Worm (Caenorhabditis elegans) whole organism, L1 larva: ENCODE measurements around the gene cky-1.

ENCODE experiments used
- alr-1 ChIP-seq: fragments of 200-800 bp; sonication (Bioruptor generic); optimal IDR thresholded peaks from 2 replicates; lab custom pipeline; 2018; ENCODE audit warnings: borderline replicate concordance, mild to moderate bottlenecking, missing genetic modification characterization, missing compliant biosample characterization
- aly-2 ChIP-seq: fragments of 150-350 bp; optimal IDR thresholded peaks from 2 replicates; lab custom pipeline; 2014; ENCODE audit warnings: missing biosample characterization, missing genetic modification characterization
- ama-1 ChIP-seq: fragments of 150-350 bp; optimal IDR thresholded peaks from 2 replicates; lab custom pipeline; 2014
- ceh-63 ChIP-seq: fragments of 200-800 bp; sonication (Bioruptor generic); optimal IDR thresholded peaks from 2 replicates; lab custom pipeline; 2018; ENCODE audit warnings: mild to moderate bottlenecking, missing genetic modification characterization, missing compliant biosample characterization
- ceh-8 ChIP-seq: fragments of 200-800 bp; sonication (Bioruptor generic); optimal IDR thresholded peaks from 2 replicates; lab custom pipeline; 2018; ENCODE audit warnings: mild to moderate bottlenecking, missing genetic modification characterization, moderate library complexity, missing compliant biosample characterization
- ceh-82 ChIP-seq, 3 experiments: fragments of 150-350 bp in 1 of 3; sonication (generic microtip) in 2 of 3; optimal IDR thresholded peaks; 2 replicates each; lab custom pipeline; 2014 to 2017; ENCODE audit warnings: missing biosample characterization in 3 of 3, missing genetic modification characterization in 3 of 3
- ces-1 ChIP-seq: fragments of 150-350 bp; optimal IDR thresholded peaks from 2 replicates; lab custom pipeline; 2014; ENCODE audit warnings: missing biosample characterization, missing genetic modification reagents, missing genetic modification characterization
- dsc-1 ChIP-seq: sonication (generic microtip); optimal IDR thresholded peaks from 2 replicates; lab custom pipeline; 2016; ENCODE audit warnings: mild to moderate bottlenecking, missing genetic modification characterization, missing compliant biosample characterization
- efl-1 ChIP-seq, 4 experiments: fragments of 150-350 bp; optimal IDR thresholded peaks in 3 of 4; peaks in 1 of 4; 1 replicate in 1 of 4; 2 replicates in 3 of 4; lab custom pipeline; 2014; ENCODE audit warnings: missing biosample characterization in 2 of 4, missing genetic modification characterization in 2 of 4, missing genetic modification reagents in 2 of 4
- efl-3 ChIP-seq: fragments of 200-800 bp; sonication (Bioruptor generic); optimal IDR thresholded peaks from 2 replicates; lab custom pipeline; 2018; ENCODE audit warnings: mild to moderate bottlenecking, missing genetic modification characterization, missing compliant biosample characterization
- egl-13 ChIP-seq: sonication (generic microtip); optimal IDR thresholded peaks from 2 replicates; lab custom pipeline; 2016; ENCODE audit warnings: missing genotype, missing genetic modification reagents, missing genetic modification characterization, missing compliant biosample characterization
- elt-3 ChIP-seq, 6 experiments: fragments of 150-350 bp in 1 of 6; sonication (generic microtip); optimal IDR thresholded peaks; 2 replicates each; lab custom pipeline; 2017 to 2018; ENCODE audit warnings: missing biosample characterization in 6 of 6, missing genetic modification characterization in 6 of 6, inconsistent platforms in 1 of 6
- fkh-8 ChIP-seq: sonication (generic microtip); optimal IDR thresholded peaks from 2 replicates; lab custom pipeline; 2016; ENCODE audit warnings: mild to moderate bottlenecking, missing genetic modification characterization, missing compliant biosample characterization
- grh-1 ChIP-seq: fragments of 200-800 bp; sonication (Bioruptor generic); IDR thresholded peaks from 2 replicates; pipeline ENCODE4 v1.3.6; 2022; ENCODE audit warnings: missing genetic modification reagents, missing genetic modification characterization, missing compliant biosample characterization
- hlh-4 ChIP-seq: sonication (generic microtip); optimal IDR thresholded peaks from 2 replicates; lab custom pipeline; 2016; ENCODE audit warnings: mild to moderate bottlenecking, missing genetic modification characterization, missing compliant biosample characterization
- isw-1 ChIP-seq: fragments of 200-800 bp; sonication (Bioruptor generic); IDR thresholded peaks from 2 replicates; pipeline ENCODE4 v1.3.6; 2022; ENCODE audit warnings: missing genetic modification characterization, missing compliant biosample characterization
- lin-14 ChIP-seq: fragments of 200-800 bp; sonication (Bioruptor generic); optimal IDR thresholded peaks from 2 replicates; lab custom pipeline; 2018; ENCODE audit warnings: mild to moderate bottlenecking, missing genetic modification characterization, moderate library complexity, missing compliant biosample characterization
- lin-39 ChIP-seq: fragments of 150-350 bp; optimal IDR thresholded peaks from 2 replicates; lab custom pipeline; 2014; ENCODE audit warnings: missing biosample characterization, missing genetic modification reagents, missing genetic modification characterization
- lsy-2 ChIP-seq, 2 experiments: fragments of 150-350 bp; optimal IDR thresholded peaks; 2 replicates each; lab custom pipeline; 2014; ENCODE audit warnings: missing biosample characterization in 2 of 2, missing genetic modification characterization in 2 of 2
- mdl-1 ChIP-seq, 2 experiments: fragments of 150-350 bp; optimal IDR thresholded peaks; 2 replicates each; lab custom pipeline; 2014 to 2017; ENCODE audit warnings: missing biosample characterization in 2 of 2, missing genetic modification characterization in 2 of 2, inconsistent platforms in 1 of 2
- mef-2 ChIP-seq: fragments of 150-350 bp; optimal IDR thresholded peaks from 2 replicates; lab custom pipeline; 2014; ENCODE audit warnings: missing biosample characterization, missing genetic modification characterization
- nhr-11 ChIP-seq: fragments of 150-350 bp; optimal IDR thresholded peaks from 2 replicates; lab custom pipeline; 2014; ENCODE audit warnings: missing biosample characterization, missing genetic modification characterization
- nhr-12 ChIP-seq: sonication (generic microtip); optimal IDR thresholded peaks from 2 replicates; lab custom pipeline; 2017; ENCODE audit warnings: missing biosample characterization, missing genetic modification characterization
- nhr-19 ChIP-seq: fragments of 200-800 bp; sonication (Bioruptor generic); conservative IDR thresholded peaks from 2 replicates; pipeline ENCODE4 v1.3.6; 2022; ENCODE audit warnings: missing genetic modification characterization, missing compliant biosample characterization
- nhr-20 ChIP-seq: sonication (generic microtip); optimal IDR thresholded peaks from 2 replicates; lab custom pipeline; 2016; ENCODE audit warnings: mild to moderate bottlenecking, missing genetic modification characterization, missing compliant biosample characterization
- nhr-71 ChIP-seq: sonication (generic microtip); optimal IDR thresholded peaks from 2 replicates; lab custom pipeline; 2016; ENCODE audit warnings: mild to moderate bottlenecking, missing genetic modification characterization, moderate library complexity, missing compliant biosample characterization
- nhr-90 ChIP-seq: sonication (generic microtip); optimal IDR thresholded peaks from 2 replicates; lab custom pipeline; 2016; ENCODE audit warnings: mild to moderate bottlenecking, missing genetic modification characterization, missing compliant biosample characterization; ENCODE audit not compliant: poor library complexity
- pag-3 ChIP-seq: sonication (generic microtip); optimal IDR thresholded peaks from 2 replicates; lab custom pipeline; 2017; ENCODE audit warnings: missing genetic modification characterization, mild to moderate bottlenecking, missing compliant biosample characterization, antibody characterized with exemption, borderline replicate concordance; ENCODE audit not compliant: insufficient read depth
- pqm-1 ChIP-seq: sonication (generic microtip); optimal IDR thresholded peaks from 3 replicates; lab custom pipeline; 2017; ENCODE audit warnings: missing biosample characterization, missing genetic modification characterization
- skn-1 ChIP-seq: fragments of 150-350 bp; optimal IDR thresholded peaks from 2 replicates; lab custom pipeline; 2014; ENCODE audit warnings: missing biosample characterization, missing genetic modification characterization
- snu-23 ChIP-seq: sonication (generic microtip); optimal IDR thresholded peaks from 2 replicates; lab custom pipeline; 2016; ENCODE audit warnings: missing genetic modification characterization, missing compliant biosample characterization
- sox-4 ChIP-seq: sonication (generic microtip); optimal IDR thresholded peaks from 2 replicates; lab custom pipeline; 2016; ENCODE audit warnings: missing genetic modification characterization, missing compliant biosample characterization
- sptf-1 ChIP-seq: fragments of 150-350 bp; optimal IDR thresholded peaks from 2 replicates; lab custom pipeline; 2014; ENCODE audit warnings: missing biosample characterization, missing genetic modification characterization
- sup-37 ChIP-seq: fragments of 200-800 bp; sonication (Bioruptor generic); optimal IDR thresholded peaks from 2 replicates; lab custom pipeline; 2018; ENCODE audit warnings: mild to moderate bottlenecking, missing genetic modification characterization, missing compliant biosample characterization
- unc-86 ChIP-seq: sonication (generic microtip); optimal IDR thresholded peaks from 2 replicates; lab custom pipeline; 2016; ENCODE audit warnings: missing genetic modification characterization, missing compliant biosample characterization
- zag-1 ChIP-seq: fragments of 150-350 bp; optimal IDR thresholded peaks from 2 replicates; lab custom pipeline; 2014; ENCODE audit warnings: missing biosample characterization, missing genetic modification characterization
- ztf-11 ChIP-seq, 2 experiments: sonication (generic microtip); optimal IDR thresholded peaks; 2 replicates each; lab custom pipeline; 2016 to 2017; ENCODE audit warnings: missing genetic modification characterization in 2 of 2, missing biosample characterization in 1 of 2, missing compliant biosample characterization in 1 of 2

cky-1 gene

ce11 chrV:12736166-12736753, at the start of gene cky-1:
TSS of gene cky-1 (plus strand) at chrV:12736703.
- TF ChIP-seq fkh-8 (tag; lab: Kevin White, UChicago): no peak
- no peak for TF ChIP-seq lin-14
- no peak for TF ChIP-seq ceh-82 (tag; optimal IDR thresholded peaks at IDR 0.05; lab: Kevin White, UChicago)
- TF ChIP-seq nhr-11 (tag; lab: Kevin White, UChicago): no peak
- no peak for TF ChIP-seq hlh-4 (tag; lab: Kevin White, UChicago)
- TF ChIP-seq ces-1: no peak
- TF ChIP-seq elt-3 (tag; optimal IDR thresholded peaks at IDR 0.05; lab: Kevin White, UChicago): no peak
- no peak for TF ChIP-seq grh-1 (GFP tag; lab: Robert Waterston, UW)
- TF ChIP-seq mdl-1 (tag; optimal IDR thresholded peaks at IDR 0.05; lab: Kevin White, UChicago): no peak
- TF ChIP-seq alr-1: no peak
- no peak for TF ChIP-seq isw-1
- no peak for TF ChIP-seq ceh-63 (GFP tag; lab: Kevin White, UChicago)
- TF ChIP-seq nhr-90: no peak
- no peak for TF ChIP-seq skn-1 (tag; lab: Kevin White, UChicago)
- no peak for TF ChIP-seq nhr-12 (tag; lab: Kevin White, UChicago)
- TF ChIP-seq nhr-20 (tag; lab: Kevin White, UChicago): no peak
- TF ChIP-seq zag-1 (tag; lab: Kevin White, UChicago): no peak
- TF ChIP-seq efl-3 (GFP tag; lab: Kevin White, UChicago): no peak
- TF ChIP-seq unc-86 (tag; lab: Kevin White, UChicago): no peak

- no peak for TF ChIP-seq snu-23 (GFP tag; lab: Kevin White, UChicago)
- TF ChIP-seq sptf-1 (tag; lab: Kevin White, UChicago): no peak
- no peak for TF ChIP-seq ztf-11 (tag; optimal IDR thresholded peaks at IDR 0.05; lab: Kevin White, UChicago)
- TF ChIP-seq aly-2 (tag; lab: Kevin White, UChicago): no peak
- TF ChIP-seq nhr-71: no peak
- no peak for TF ChIP-seq nhr-12 (tag; lab: Kevin White, UChicago)
- no peak for TF ChIP-seq isw-1
- TF ChIP-seq ceh-8: no peak
- no peak for TF ChIP-seq sox-4 (tag; lab: Kevin White, UChicago)
- no peak for TF ChIP-seq nhr-19 (GFP tag; lab: Robert Waterston, UW)
- no peak for TF ChIP-seq pqm-1
Measured at ce11 chrV:12695155-12695554, 41.3 kb upstream of the cky-1 start, which contains the start of gene parn-1. TSS of gene parn-1 (minus strand) at chrV:12695255.

- TF ChIP-seq unc-86 (tag; lab: Kevin White, UChicago): no peak
- TF ChIP-seq skn-1 (tag; lab: Kevin White, UChicago): no peak
- TF ChIP-seq ama-1 (lab: Kevin White, UChicago): no peak
- TF ChIP-seq nhr-19 (GFP tag; lab: Robert Waterston, UW): no peak
- TF ChIP-seq ceh-82 (tag; optimal IDR thresholded peaks at IDR 0.05; lab: Kevin White, UChicago): no peak
- no peak for TF ChIP-seq lsy-2 (tag; optimal IDR thresholded peaks at IDR 0.05; lab: Kevin White, UChicago)
- no peak for TF ChIP-seq egl-13 (tag; lab: Kevin White, UChicago)
- TF ChIP-seq efl-1 (optimal IDR thresholded peaks at IDR 0.05; lab: Kevin White, UChicago): no peak
- TF ChIP-seq efl-1 (GFP tag; optimal IDR thresholded peaks at IDR 0.05 in 1 of 2; lab: Kevin White, UChicago): no peak
- TF ChIP-seq pag-3: no peak
- TF ChIP-seq sptf-1 (tag; lab: Kevin White, UChicago): no peak
- TF ChIP-seq pqm-1: no peak
- no peak for TF ChIP-seq mef-2 (tag; lab: Kevin White, UChicago)
- no peak for TF ChIP-seq sup-37
- TF ChIP-seq lin-39 (tag; lab: Kevin White, UChicago): no peak
- TF ChIP-seq dsc-1 (tag; lab: Kevin White, UChicago): no peak
- TF ChIP-seq nhr-11 (tag; lab: Kevin White, UChicago): no peak
- TF ChIP-seq elt-3 (tag; optimal IDR thresholded peaks at IDR 0.05; lab: Kevin White, UChicago): no peak
Measured at ce11 chrV:12695968-12696367, 40.5 kb upstream of the cky-1 start, which contains the start of gene K10C8.4. TSS of gene K10C8.4 (plus strand) at chrV:12696268.
